Fruit fly (Drosophila melanogaster): ENCODE results near the gene Grip.
A peak's percentile ranks its signal among the peaks of the same experiment; 100 is the strongest.

The Grip gene

dm6 chrX:5988088-5988987 lies 22.3 kb downstream of the Grip start, which contains the start of gene CG5966 (continued):
- TF ChIP-seq tna (GFP tag; IDR thresholded peaks at IDR 0.05; ENCODE audit: partially characterized antibody), result no peak
- 0 out of 3 replicates have a peak, but pooled peaks have one; percentile 6 for TF ChIP-seq CG6791 (GFP tag; IDR thresholded peaks at IDR 0.05; ENCODE audit: partially characterized antibody)
- TF ChIP-seq tgo (GFP tag; IDR thresholded peaks at IDR 0.05), result no peak
- TF ChIP-seq schlank (tag; optimal IDR thresholded peaks at IDR 0.05), result no peak
- TF ChIP-seq CG33213 (GFP tag; optimal IDR thresholded peaks at IDR 0.05), result no peak
- no peak for TF ChIP-seq z (GFP tag; IDR thresholded peaks at IDR 0.05)
- no peak for TF ChIP-seq YL-1 (GFP tag; optimal IDR thresholded peaks at IDR 0.05)
- no peak for TF ChIP-seq Doc3 (GFP tag; IDR thresholded peaks at IDR 0.05; ENCODE audit: partially characterized antibody)
- TF ChIP-seq CG7745 (tag; optimal IDR thresholded peaks at IDR 0.05), result no peak
- TF ChIP-seq Sin3A (optimal IDR thresholded peaks at IDR 0.05), result no peak
- no peak for TF ChIP-seq CG30403 (GFP tag; optimal IDR thresholded peaks at IDR 0.05)
- TF ChIP-seq bsh (GFP tag; optimal IDR thresholded peaks at IDR 0.05), result peak in 1 of 2 experiments; percentile 48
- no peak for TF ChIP-seq crol (GFP tag; IDR thresholded peaks at IDR 0.05)
- no peak for TF ChIP-seq sd (tag; optimal IDR thresholded peaks at IDR 0.05)
- TF ChIP-seq CG13424 (tag; optimal IDR thresholded peaks at IDR 0.05), result no peak
- TF ChIP-seq CG13296 (GFP tag; optimal IDR thresholded peaks at IDR 0.05), result no peak
- TF ChIP-seq gt (GFP tag; IDR thresholded peaks at IDR 0.05), result no peak
- TF ChIP-seq dysf (GFP tag; IDR thresholded peaks at IDR 0.05), result no peak
- TF ChIP-seq Xrp1 (GFP tag; IDR thresholded peaks at IDR 0.05), result no peak
- TF ChIP-seq CG17802 (tag; optimal IDR thresholded peaks at IDR 0.05), result no peak
- TF ChIP-seq amos (GFP tag; IDR thresholded peaks at IDR 0.05; ENCODE audit: partially characterized antibody), result no peak
- no peak for TF ChIP-seq CrebB (tag; optimal IDR thresholded peaks at IDR 0.05)
- TF ChIP-seq Scr (GFP tag; IDR thresholded peaks at IDR 0.05; ENCODE audit: partially characterized antibody), result no peak
- peak; percentile 90 for TF ChIP-seq nom (GFP tag; optimal IDR thresholded peaks at IDR 0.05)
- no peak for TF ChIP-seq ac (GFP tag; optimal IDR thresholded peaks at IDR 0.05)
- TF ChIP-seq Side (GFP tag; optimal IDR thresholded peaks at IDR 0.05), result no peak
- TF ChIP-seq pzg (GFP tag; optimal IDR thresholded peaks at IDR 0.05), result no peak
- TF ChIP-seq h (optimal IDR thresholded peaks at IDR 0.05), result no peak
- TF ChIP-seq CG3281 (GFP tag; optimal IDR thresholded peaks at IDR 0.05), result no peak
- peak; percentile 41 for TF ChIP-seq exex (tag; optimal IDR thresholded peaks at IDR 0.05)
- no peak for TF ChIP-seq salm (tag; optimal IDR thresholded peaks at IDR 0.05)
- no peak for TF ChIP-seq CG2116 (GFP tag; optimal IDR thresholded peaks at IDR 0.05)
- no peak for TF ChIP-seq oc (tag; optimal IDR thresholded peaks at IDR 0.05)
- no peak for TF ChIP-seq CG6689 (GFP tag; IDR thresholded peaks at IDR 0.05)
- peak; percentile 86 for TF ChIP-seq Sry-β (GFP tag; optimal IDR thresholded peaks at IDR 0.05)
- TF ChIP-seq Ravus (GFP tag; IDR thresholded peaks at IDR 0.05), result no peak
- TF ChIP-seq grn (GFP tag; optimal IDR thresholded peaks at IDR 0.05), result peak; percentile 85
- TF ChIP-seq Deaf1 (tag; optimal IDR thresholded peaks at IDR 0.05), result peak; percentile 92
- peak; percentile 21 for TF ChIP-seq sug (tag; optimal IDR thresholded peaks at IDR 0.05)
- no peak for TF ChIP-seq CG7839 (tag; optimal IDR thresholded peaks at IDR 0.05)
- TF ChIP-seq CG6654 (GFP tag; optimal IDR thresholded peaks at IDR 0.05), result no peak
- no peak for TF ChIP-seq CG7928 (GFP tag; optimal IDR thresholded peaks at IDR 0.05)
- no peak for TF ChIP-seq Dip3 (GFP tag; optimal IDR thresholded peaks at IDR 0.05)
- peak; percentile 18 for TF ChIP-seq CG13894 (tag; optimal IDR thresholded peaks at IDR 0.05)
- peak; percentile 42 for TF ChIP-seq cwo (GFP tag; optimal IDR thresholded peaks at IDR 0.05)
- TF ChIP-seq otp (GFP tag; IDR thresholded peaks at IDR 0.05), result no peak
- no peak for TF ChIP-seq CG10274 (GFP tag; optimal IDR thresholded peaks at IDR 0.05)
- TF ChIP-seq CG34376 (GFP tag; optimal IDR thresholded peaks at IDR 0.05), result no peak
- TF ChIP-seq CG32772 (GFP tag; IDR thresholded peaks at IDR 0.05), result no peak
